Fruit fly (Drosophila melanogaster) Kc167 (cell line): ENCODE measurements around the gene DIP-theta.

Source experiments
- Myc ChIP-seq: fragments of >200 bp; optimal IDR thresholded peaks from 2 replicates; lab custom pipeline; 2017; ENCODE audit warnings: missing external identifiers
- Sin3A ChIP-seq: fragments of >200 bp; optimal IDR thresholded peaks from 2 replicates; lab custom pipeline; 2018; ENCODE audit warnings: missing external identifiers
- h ChIP-seq: fragments of >200 bp; optimal IDR thresholded peaks from 3 replicates; lab custom pipeline; 2018; ENCODE audit warnings: missing external identifiers
- insv ChIP-seq: fragments of >200 bp; optimal IDR thresholded peaks from 3 replicates; lab custom pipeline; 2018; ENCODE audit warnings: missing external identifiers
- psq ChIP-seq: fragments of >200 bp; optimal IDR thresholded peaks from 2 replicates; lab custom pipeline; 2017; ENCODE audit warnings: missing external identifiers
- ttk ChIP-seq: sonication (Bioruptor generic); optimal IDR thresholded peaks from 2 replicates; lab custom pipeline; 2017; ENCODE audit warnings: missing external identifiers

DIP-theta gene

DNA sequence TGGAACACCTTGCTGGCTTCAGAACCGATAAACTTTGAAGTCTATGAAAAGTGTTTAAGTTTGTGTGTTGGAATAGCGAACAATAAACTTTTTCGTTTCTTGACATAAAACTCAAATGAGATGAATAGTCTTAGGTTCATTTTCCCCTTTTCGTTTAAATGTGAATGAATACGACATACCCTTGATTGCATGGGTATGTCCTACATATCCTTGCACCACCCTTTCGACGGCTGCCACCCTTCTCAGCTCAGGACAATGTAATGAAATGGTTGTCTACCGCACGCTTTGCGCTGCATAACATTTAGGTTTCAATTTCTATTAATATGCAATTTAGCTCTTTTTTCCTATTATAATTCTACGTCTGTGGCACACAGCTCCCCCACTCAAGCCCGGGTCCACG, 77.3 kb downstream of the DIP-theta start, which contains the start of gene CG14011:
Gene CG14011, minus strand, starts transcription at position 101 of the 400 bp plus-strand sequence.
- no peak for TF ChIP-seq Myc (lab: Kevin White, UChicago)
- no peak for TF ChIP-seq Sin3A (lab: Kevin White, UChicago)
- TF ChIP-seq h: no peak
- TF ChIP-seq ttk (lab: Kevin White, UChicago): no peak
- TF ChIP-seq psq (lab: Kevin White, UChicago): no peak
- no peak for TF ChIP-seq insv (lab: Kevin White, UChicago)
